Worm (Caenorhabditis elegans) whole organism, L4 larva: Measurements from ENCODE around the gene cest-9.2.

Source experiments
- D1046.2 ChIP-seq: fragments of 200-800 bp; sonication (Bioruptor generic); IDR thresholded peaks from 2 replicates; pipeline ENCODE4 v1.3.6; 2022; ENCODE audit warnings: missing genetic modification characterization, missing compliant biosample characterization
- egl-27 ChIP-seq: sonication (generic microtip); optimal IDR thresholded peaks from 3 replicates; lab custom pipeline; 2017; ENCODE audit warnings: missing biosample characterization, missing genetic modification reagents, missing genetic modification characterization
- nhr-237 ChIP-seq: sonication (generic microtip); optimal IDR thresholded peaks from 2 replicates; lab custom pipeline; 2017; ENCODE audit warnings: missing biosample characterization, missing genetic modification characterization
- nhr-25 ChIP-seq: sonication (generic microtip); optimal IDR thresholded peaks from 2 replicates; lab custom pipeline; 2017; ENCODE audit warnings: missing genetic modification characterization, mild to moderate bottlenecking, missing compliant biosample characterization, antibody characterized with exemption, moderate library complexity, borderline replicate concordance; ENCODE audit not compliant: insufficient read depth
- zag-1 ChIP-seq: fragments of 150-350 bp; optimal IDR thresholded peaks from 2 replicates; lab custom pipeline; 2014; ENCODE audit warnings: missing biosample characterization, missing genetic modification characterization
- zfp-2 ChIP-seq: sonication (generic microtip); optimal IDR thresholded peaks from 2 replicates; lab custom pipeline; 2016; ENCODE audit warnings: mild to moderate bottlenecking, missing genetic modification characterization, missing compliant biosample characterization

ce11 chrX:12242902-12243301, 21.0 kb downstream of the cest-9.2 start:
- no peak for TF ChIP-seq nhr-25 (tag; lab: Kevin White, UChicago)
- no peak for TF ChIP-seq nhr-237
- TF ChIP-seq zfp-2 (tag; lab: Kevin White, UChicago): no peak
- TF ChIP-seq egl-27 (tag; lab: Kevin White, UChicago): no peak
- TF ChIP-seq zag-1 (tag; lab: Kevin White, UChicago): no peak
- no peak for TF ChIP-seq D1046.2 (GFP tag; lab: Robert Waterston, UW)
